Fruit fly (Drosophila melanogaster) whole organism, embryonic: ENCODE data around the gene Spn75F.
A peak's percentile ranks its signal among the peaks of the same experiment; 100 is the strongest.

Experiments used
- CG10543 ChIP-seq: fragments of 200-800 bp; sonication (Bioruptor generic); optimal IDR thresholded peaks from 3 replicates; lab custom pipeline; 2017; ENCODE audit warnings: missing biosample characterization, mild to moderate bottlenecking, missing genetic modification characterization, moderate library complexity
- CG14050 ChIP-seq: fragments of 200-800 bp; sonication (Bioruptor generic); IDR thresholded peaks from 3 replicates; pipeline ENCODE4 v1.3.6; 2022; ENCODE audit warnings: missing biosample characterization, missing genetic modification characterization
- CG17829 ChIP-seq: fragments of 200-800 bp; optimal IDR thresholded peaks from 2 replicates; lab custom pipeline; 2019; ENCODE audit warnings: missing biosample characterization, mild to moderate bottlenecking, missing genetic modification characterization, moderate library complexity
- CG9932 ChIP-seq: fragments of 200-800 bp; sonication (Bioruptor generic); IDR thresholded peaks from 2 replicates; pipeline ENCODE4 v1.3.6; 2022; ENCODE audit warnings: missing biosample characterization, missing genetic modification characterization
- Drgx ChIP-seq: fragments of 200-800 bp; sonication (Bioruptor generic); IDR thresholded peaks from 2 replicates; pipeline ENCODE4 v1.3.6; 2022; ENCODE audit warnings: missing biosample characterization, missing genetic modification characterization
- Hr51 ChIP-seq, 2 experiments: fragments of 200-800 bp; sonication (Bioruptor generic); optimal IDR thresholded peaks; 2 replicates in 1 of 2; 3 replicates in 1 of 2; lab custom pipeline; 2016 to 2018; ENCODE audit warnings: missing biosample characterization in 2 of 2, missing genetic modification characterization in 2 of 2, mild to moderate bottlenecking in 1 of 2, moderate library complexity in 1 of 2
- MBD-R2 ChIP-seq: fragments of 200-800 bp; sonication (Bioruptor generic); IDR thresholded peaks from 2 replicates; pipeline ENCODE4 v1.3.6; 2022; ENCODE audit warnings: missing biosample characterization, missing genetic modification characterization
- br ChIP-seq: fragments of >200 bp; optimal IDR thresholded peaks from 2 replicates; lab custom pipeline; 2017
- jumu ChIP-seq: fragments of 200-800 bp; sonication (Bioruptor generic); optimal IDR thresholded peaks from 3 replicates; lab custom pipeline; 2016; ENCODE audit warnings: missing biosample characterization, missing genetic modification characterization
- kni ChIP-seq: fragments of 200-800 bp; sonication (Bioruptor generic); optimal IDR thresholded peaks from 3 replicates; lab custom pipeline; 2017; ENCODE audit warnings: mild to moderate bottlenecking, missing biosample characterization, missing genetic modification reagents, missing genetic modification characterization
- pita ChIP-seq: fragments of 200-800 bp; sonication (Bioruptor generic); optimal IDR thresholded peaks from 2 replicates; lab custom pipeline; 2017; ENCODE audit warnings: missing biosample characterization, mild to moderate bottlenecking, missing genetic modification characterization
- sens ChIP-seq: fragments of 200-800 bp; sonication (Bioruptor generic); peaks from one replicate; lab custom pipeline; 2016; ENCODE audit warnings: missing biosample characterization, missing genetic modification characterization
- usp ChIP-seq: fragments of >200 bp; optimal IDR thresholded peaks from 2 replicates; lab custom pipeline; 2017; ENCODE audit warnings: missing biosample characterization, missing genetic modification characterization

- TF ChIP-seq CG14050 (GFP tag; lab: Robert Waterston, UW) (peak; percentile 17; the same call in 1 of the 3 replicates), usp (no peak), pita (GFP tag; lab: Kevin White, UChicago) (no peak), CG9932 (GFP tag; lab: Robert Waterston, UW) (peak; percentile 3; the same call in 1 of the 2 replicates), Hr51 (GFP tag; optimal IDR thresholded peaks at IDR 0.05; lab: Kevin White, UChicago) (peak in 1 of 2 experiments; percentile 61), Drgx (no peak), sens (GFP tag; lab: Kevin White, UChicago) (peak; percentile 23), CG10543 (GFP tag; lab: Kevin White, UChicago) (no peak), jumu (GFP tag; lab: Kevin White, UChicago) (no peak), kni (no peak), CG17829 (tag; lab: Kevin White, UChicago) (peak; percentile 22), br (no peak), MBD-R2 (peak; percentile 93)
Measured at dm6 chr3L:19092125-19093058, 37.1 kb downstream of the Spn75F start, which contains the start of gene MESR6.
